ENCODE assay signal across 2 worm cellular contexts in genomic region chrII:5574925-5575324, ce11.
TF ChIP-seq lines count a peak whose summit lies in the region.

No protein-coding gene starts in this region.

TF ChIP-seq in whole organism, L1 larva, 84 proteins besides CTCF, POLR2A, EP300 and RAD21 (continued from another document):
- TF ChIP-seq ztf-4 (tag; optimal IDR thresholded peaks at IDR 0.05; lab: Kevin White, UChicago) (no peak), mep-1 (tag; optimal IDR thresholded peaks at IDR 0.05; lab: Kevin White, UChicago) (no peak)

TF ChIP-seq in whole organism, young adult, 124 proteins besides CTCF, POLR2A, EP300 and RAD21 (continued from another document):
- TF ChIP-seq zim-3 (tag; optimal IDR thresholded peaks at IDR 0.05; lab: Kevin White, UChicago) (peak; percentile 42), lsl-1 (GFP tag; optimal IDR thresholded peaks at IDR 0.05; lab: Kevin White, UChicago) (no peak), F52B5.7 (tag; optimal IDR thresholded peaks at IDR 0.05; lab: Kevin White, UChicago) (peak; percentile 62), atf-7 (tag; optimal IDR thresholded peaks at IDR 0.05; lab: Kevin White, UChicago) (peak; percentile 70), egl-18 (GFP tag; IDR thresholded peaks at IDR 0.05; lab: Robert Waterston, UW) (no peak), repo-1 (tag; optimal IDR thresholded peaks at IDR 0.05; lab: Kevin White, UChicago) (peak; percentile 86), snpc-4 (GFP tag; optimal IDR thresholded peaks at IDR 0.05; lab: Kevin White, UChicago) (no peak), snpc-4 (tag; optimal IDR thresholded peaks at IDR 0.05; lab: Kevin White, UChicago) (peak in 1 of 4 experiments; percentile 20), let-607 (tag; optimal IDR thresholded peaks at IDR 0.05; lab: Kevin White, UChicago) (peak; percentile 49 to 76), mcd-1 (GFP tag; IDR thresholded peaks at IDR 0.05; lab: Robert Waterston, UW) (peak; percentile 38; the same call in 1 of the 2 replicates), chd-7 (tag; optimal IDR thresholded peaks at IDR 0.05; lab: Kevin White, UChicago) (peak; percentile 70), fkh-3 (tag; optimal IDR thresholded peaks at IDR 0.05; lab: Kevin White, UChicago) (peak; percentile 41)
TF ChIP-seq in whole organism, young adult: peak in this region for 29.
